Worm (Caenorhabditis elegans) whole organism, late embryonic: Measurements from ENCODE around the gene C45H4.21.

ENCODE experiments used
- C38D4.7 ChIP-seq: fragments of 200-800 bp; sonication (Bioruptor generic); optimal IDR thresholded peaks from 2 replicates; lab custom pipeline; 2018; ENCODE audit warnings: mild to moderate bottlenecking, missing genetic modification characterization, moderate library complexity, missing compliant biosample characterization
- K02D7.2 ChIP-seq: sonication (generic microtip); optimal IDR thresholded peaks from 2 replicates; lab custom pipeline; 2017; ENCODE audit warnings: mild to moderate bottlenecking, missing genetic modification characterization, missing compliant biosample characterization
- T23F11.4 ChIP-seq: fragments of 200-800 bp; sonication (Bioruptor generic); optimal IDR thresholded peaks from 2 replicates; lab custom pipeline; 2018; ENCODE audit warnings: mild to moderate bottlenecking, missing genetic modification characterization, missing compliant biosample characterization
- ahr-1 ChIP-seq: sonication (generic microtip); optimal IDR thresholded peaks from 2 replicates; lab custom pipeline; 2016; ENCODE audit warnings: missing genetic modification characterization, missing compliant biosample characterization
- ceh-14 ChIP-seq: sonication (generic microtip); optimal IDR thresholded peaks from 2 replicates; lab custom pipeline; 2016; ENCODE audit warnings: missing genotype, missing genetic modification characterization, missing compliant biosample characterization
- ceh-18 ChIP-seq: sonication (generic microtip); optimal IDR thresholded peaks from 2 replicates; lab custom pipeline; 2016; ENCODE audit warnings: missing genetic modification characterization, missing compliant biosample characterization
- ceh-19 ChIP-seq: fragments of 200-800 bp; sonication (Bioruptor generic); optimal IDR thresholded peaks from 2 replicates; lab custom pipeline; 2018; ENCODE audit warnings: mild to moderate bottlenecking, missing genetic modification characterization, missing compliant biosample characterization
- ceh-2 ChIP-seq: sonication (generic microtip); optimal IDR thresholded peaks from 2 replicates; lab custom pipeline; 2016; ENCODE audit warnings: missing genotype, missing genetic modification characterization, missing compliant biosample characterization
- ceh-22 ChIP-seq: sonication (generic microtip); optimal IDR thresholded peaks from 2 replicates; lab custom pipeline; 2017; ENCODE audit warnings: missing biosample characterization, missing genetic modification characterization
- ceh-24 ChIP-seq: sonication (generic microtip); optimal IDR thresholded peaks from 2 replicates; lab custom pipeline; 2016; ENCODE audit warnings: mild to moderate bottlenecking, missing genetic modification characterization, missing compliant biosample characterization
- ceh-30 ChIP-seq: fragments of 150-350 bp; optimal IDR thresholded peaks from 2 replicates; lab custom pipeline; 2014; ENCODE audit warnings: missing biosample characterization, missing genetic modification characterization
- ceh-31 ChIP-seq: sonication (generic microtip); optimal IDR thresholded peaks from 2 replicates; lab custom pipeline; 2016; ENCODE audit warnings: missing genetic modification characterization, missing compliant biosample characterization
- ceh-34 ChIP-seq: sonication (generic microtip); optimal IDR thresholded peaks from 2 replicates; lab custom pipeline; 2016; ENCODE audit warnings: mild to moderate bottlenecking, missing genetic modification characterization, missing compliant biosample characterization
- ceh-48 ChIP-seq: sonication (generic microtip); optimal IDR thresholded peaks from 2 replicates; lab custom pipeline; 2016; ENCODE audit warnings: missing genetic modification characterization, inconsistent platforms, missing compliant biosample characterization
- ceh-6 ChIP-seq: fragments of 200-800 bp; sonication (Bioruptor generic); optimal IDR thresholded peaks from 2 replicates; lab custom pipeline; 2018; ENCODE audit warnings: mild to moderate bottlenecking, missing genetic modification characterization, missing compliant biosample characterization
- ets-4 ChIP-seq: sonication (generic microtip); optimal IDR thresholded peaks from 2 replicates; lab custom pipeline; 2016; ENCODE audit warnings: missing genetic modification characterization, missing compliant biosample characterization
- eyg-1 ChIP-seq: sonication (generic microtip); optimal IDR thresholded peaks from 2 replicates; lab custom pipeline; 2016; ENCODE audit warnings: missing genotype, missing genetic modification characterization, missing compliant biosample characterization
- hlh-15 ChIP-seq: sonication (generic microtip); optimal IDR thresholded peaks from 2 replicates; lab custom pipeline; 2016; ENCODE audit warnings: missing genetic modification characterization, missing compliant biosample characterization
- hlh-30 ChIP-seq: sonication (generic microtip); optimal IDR thresholded peaks from 2 replicates; lab custom pipeline; 2017; ENCODE audit warnings: antibody characterized with exemption, missing genetic modification characterization, missing compliant biosample characterization; ENCODE audit not compliant: insufficient read depth
- hlh-8 ChIP-seq: sonication (generic microtip); optimal IDR thresholded peaks from 2 replicates; lab custom pipeline; 2016; ENCODE audit warnings: missing genotype, missing genetic modification characterization, missing compliant biosample characterization
- lim-6 ChIP-seq: sonication (generic microtip); optimal IDR thresholded peaks from 2 replicates; lab custom pipeline; 2016; ENCODE audit warnings: missing genetic modification characterization, missing compliant biosample characterization
- madf-2 ChIP-seq: sonication (generic microtip); optimal IDR thresholded peaks from 2 replicates; lab custom pipeline; 2017; ENCODE audit warnings: missing genetic modification characterization, missing compliant biosample characterization
- mec-3 ChIP-seq: sonication (generic microtip); optimal IDR thresholded peaks from 2 replicates; lab custom pipeline; 2016; ENCODE audit warnings: borderline replicate concordance, missing genetic modification characterization, missing compliant biosample characterization
- nfya-1 ChIP-seq: sonication (generic microtip); optimal IDR thresholded peaks from 2 replicates; lab custom pipeline; 2017; ENCODE audit warnings: missing genetic modification characterization, mild to moderate bottlenecking, missing compliant biosample characterization, antibody characterized with exemption, moderate library complexity
- pha-4 ChIP-seq: fragments of 150-350 bp; optimal IDR thresholded peaks from 2 replicates; lab custom pipeline; 2018; ENCODE audit warnings: missing biosample characterization, missing genetic modification reagents, missing genetic modification characterization
- pros-1 ChIP-seq: fragments of 150-350 bp; optimal IDR thresholded peaks from 2 replicates; lab custom pipeline; 2014; ENCODE audit warnings: missing biosample characterization, missing genetic modification reagents, missing genetic modification characterization
- sdc-2 ChIP-seq: sonication (generic microtip); optimal IDR thresholded peaks from 2 replicates; lab custom pipeline; 2016; ENCODE audit warnings: missing genotype, missing genetic modification characterization, missing compliant biosample characterization
- sox-4 ChIP-seq: sonication (generic microtip); optimal IDR thresholded peaks from 2 replicates; lab custom pipeline; 2017; ENCODE audit warnings: mild to moderate bottlenecking, missing genetic modification characterization, inconsistent platforms, missing compliant biosample characterization
- syd-9 ChIP-seq: sonication (generic microtip); optimal IDR thresholded peaks from 2 replicates; lab custom pipeline; 2016; ENCODE audit warnings: mild to moderate bottlenecking, missing genetic modification characterization, moderate library complexity, missing compliant biosample characterization
- tbx-2 ChIP-seq: sonication (generic microtip); optimal IDR thresholded peaks from 2 replicates; lab custom pipeline; 2016; ENCODE audit warnings: missing genetic modification characterization, missing compliant biosample characterization
- tbx-7 ChIP-seq: sonication (generic microtip); optimal IDR thresholded peaks from 2 replicates; lab custom pipeline; 2016; ENCODE audit warnings: missing genotype, missing genetic modification characterization, missing compliant biosample characterization
- ttx-3 ChIP-seq: sonication (generic microtip); optimal IDR thresholded peaks from 2 replicates; lab custom pipeline; 2016; ENCODE audit warnings: missing genetic modification reagents, missing genetic modification characterization, missing compliant biosample characterization
- unc-3 ChIP-seq, 2 experiments: fragments of 200-800 bp in 1 of 2; sonication (Bioruptor generic) in 1 of 2; sonication (generic microtip) in 1 of 2; conservative IDR thresholded peaks in 1 of 2; optimal IDR thresholded peaks in 1 of 2; 2 replicates each; pipeline versions ENCODE4 v1.3.6 to Lab custom; 2016 to 2022; ENCODE audit warnings: missing compliant biosample characterization in 2 of 2, missing genetic modification characterization in 2 of 2, missing genetic modification reagents in 1 of 2
- unc-42 ChIP-seq: sonication (generic microtip); optimal IDR thresholded peaks from 2 replicates; lab custom pipeline; 2016; ENCODE audit warnings: missing genotype, missing genetic modification characterization, missing compliant biosample characterization
- unc-55 ChIP-seq: sonication (generic microtip); optimal IDR thresholded peaks from 2 replicates; lab custom pipeline; 2017; ENCODE audit warnings: missing biosample characterization, missing genetic modification reagents, missing genetic modification characterization

Gene C45H4.21

DNA sequence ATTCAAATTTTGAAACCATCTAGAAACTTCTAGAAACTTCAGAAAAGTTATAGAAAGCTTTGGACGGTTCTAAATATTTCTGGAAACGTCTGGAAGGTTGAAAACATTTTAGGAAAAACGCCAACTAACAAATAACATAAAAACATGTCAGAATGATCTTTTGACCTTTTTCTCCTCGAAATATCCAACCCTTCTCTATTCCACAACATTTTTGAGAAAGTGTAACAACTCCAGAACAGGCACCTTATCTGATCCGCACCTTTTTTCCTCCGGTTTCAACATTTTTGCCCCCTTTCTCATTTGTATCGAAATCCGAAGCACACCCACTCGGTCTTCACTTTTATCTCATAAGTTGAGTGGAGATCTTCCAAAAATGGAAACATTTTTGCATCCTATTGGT lies 39.0 kb downstream of the C45H4.21 start, which contains the start of gene F22F7.3:
Gene F22F7.3 (plus strand): TSS at position 301 of the 400 bp plus-strand sequence.
- no peak for TF ChIP-seq ceh-19 (GFP tag; lab: Kevin White, UChicago)
- no peak for TF ChIP-seq pha-4
- no peak for TF ChIP-seq lim-6
- no peak for TF ChIP-seq mec-3 (tag; lab: Kevin White, UChicago)
- TF ChIP-seq madf-2 (tag; lab: Kevin White, UChicago), result no peak
- TF ChIP-seq ceh-31 (tag; lab: Kevin White, UChicago), result no peak
- no peak for TF ChIP-seq pros-1 (tag; lab: Kevin White, UChicago)
- no peak for TF ChIP-seq ttx-3 (tag; lab: Kevin White, UChicago)
- TF ChIP-seq ceh-6 (GFP tag; lab: Kevin White, UChicago), result no peak
- TF ChIP-seq sox-4 (tag; lab: Kevin White, UChicago), result no peak
- TF ChIP-seq tbx-2 (tag; lab: Kevin White, UChicago), result no peak
- TF ChIP-seq ceh-34 (tag; lab: Kevin White, UChicago), result no peak
- no peak for TF ChIP-seq hlh-15 (tag; lab: Kevin White, UChicago)
- no peak for TF ChIP-seq ahr-1
- no peak for TF ChIP-seq hlh-8 (tag; lab: Kevin White, UChicago)
- TF ChIP-seq unc-55, result no peak
- no peak for TF ChIP-seq C38D4.7

DNA sequence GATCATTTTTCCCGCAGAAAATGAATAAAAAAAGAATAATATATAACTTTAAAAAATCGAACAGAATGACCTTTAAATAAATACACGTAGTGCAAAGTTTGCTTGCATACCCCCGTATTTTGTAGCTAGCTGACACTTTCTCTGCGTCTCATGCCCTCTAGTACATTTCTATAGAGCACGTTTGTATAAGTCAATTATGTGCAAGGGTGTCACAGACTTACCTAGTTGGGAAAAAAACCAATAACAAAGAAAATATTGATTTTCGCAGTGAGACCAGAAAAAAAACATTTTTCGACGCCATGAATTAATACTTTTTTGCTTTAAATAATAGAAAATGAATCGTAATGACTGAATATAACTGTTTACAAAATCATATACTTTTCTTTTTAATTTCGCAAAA lies 40.0 kb downstream of the C45H4.21 start, which contains the start of gene ckb-4:
Gene ckb-4 (minus strand): TSS at position 140 of the 400 bp plus-strand sequence.
- TF ChIP-seq sdc-2 (tag; lab: Kevin White, UChicago) (no peak), ceh-31 (tag; lab: Kevin White, UChicago) (peak; percentile 19), unc-42 (tag; lab: Kevin White, UChicago) (peak; percentile 82), nfya-1 (tag; lab: Kevin White, UChicago) (peak; percentile 11), ceh-48 (peak; percentile 62)
- TF ChIP-seq, all 69 proteins: peak for 4

DNA sequence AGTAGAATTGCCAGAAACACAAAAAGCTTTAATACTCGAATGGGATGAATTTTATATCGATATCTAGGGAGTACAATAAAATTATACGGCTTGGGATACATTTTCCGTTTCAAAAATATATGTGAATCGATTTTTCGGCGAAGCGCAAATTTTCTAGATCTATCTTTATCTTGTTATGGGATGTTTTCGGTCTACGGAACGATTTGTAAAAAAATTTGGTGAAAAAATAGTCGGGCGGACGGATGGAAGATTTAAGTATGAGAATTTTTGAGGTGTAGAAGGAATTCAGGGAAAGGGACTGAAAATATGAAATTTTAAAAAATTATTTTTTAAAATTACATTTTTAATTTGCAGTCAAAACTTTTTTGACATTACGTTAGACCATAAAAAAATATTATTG lies 43.4 kb downstream of the C45H4.21 start, which contains the start of gene F22F7.4:
Gene F22F7.4 (minus strand): TSS at position 101 of the 400 bp plus-strand sequence.
- TF ChIP-seq ceh-30 (tag; lab: Kevin White, UChicago), result no peak
- TF ChIP-seq ceh-19 (GFP tag; lab: Kevin White, UChicago), result no peak
- no peak for TF ChIP-seq pros-1 (tag; lab: Kevin White, UChicago)

DNA sequence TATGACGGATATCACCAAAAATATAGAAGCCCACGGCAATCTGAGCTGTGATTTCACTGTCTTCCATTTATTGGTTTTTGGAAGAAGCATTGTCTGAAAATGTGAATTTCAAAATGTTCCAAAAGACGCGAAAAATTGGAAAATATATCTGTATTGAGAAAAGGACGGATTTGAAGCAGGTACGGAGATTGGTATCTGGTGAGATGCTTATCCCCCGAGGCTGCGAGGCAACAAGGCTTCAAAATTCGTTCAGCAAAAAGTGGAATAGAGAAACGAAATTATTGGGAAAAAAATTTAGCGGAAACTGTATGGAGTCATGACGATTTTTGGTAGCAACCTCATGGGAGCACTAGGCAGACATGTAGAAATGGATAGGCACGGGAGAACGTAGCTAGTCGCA lies 46.2 kb downstream of the C45H4.21 start, which contains the start of gene F36F12.1:
Gene F36F12.1 (minus strand): TSS at position 101 of the 400 bp plus-strand sequence.
- TF ChIP-seq ceh-24 (tag; lab: Kevin White, UChicago) (no peak), unc-42 (tag; lab: Kevin White, UChicago) (no peak), ceh-22 (tag; lab: Kevin White, UChicago) (no peak), hlh-30 (tag; lab: Kevin White, UChicago) (no peak), ceh-18 (tag; lab: Kevin White, UChicago) (no peak), unc-3 (GFP tag; conservative IDR thresholded peaks at IDR 0.05; lab: Robert Waterston, UW) (no peak), unc-3 (tag; optimal IDR thresholded peaks at IDR 0.05; lab: Kevin White, UChicago) (no peak), ets-4 (tag; lab: Kevin White, UChicago) (no peak), tbx-7 (no peak), syd-9 (tag; lab: Kevin White, UChicago) (no peak), K02D7.2 (tag; lab: Kevin White, UChicago) (no peak), T23F11.4 (no peak), ceh-2 (no peak), ceh-30 (tag; lab: Kevin White, UChicago) (no peak), eyg-1 (no peak), C38D4.7 (no peak), lim-6 (no peak), ceh-14 (tag; lab: Kevin White, UChicago) (no peak)
